Fruit fly (Drosophila melanogaster) whole organism, embryonic: ENCODE data around the gene CG42824.

Experiments used
- Bgb ChIP-seq: fragments of 200-800 bp; sonication (Bioruptor generic); IDR thresholded peaks from 2 replicates; pipeline ENCODE4 v1.3.6; 2022; ENCODE audit warnings: missing biosample characterization, missing genetic modification characterization; ENCODE audit not compliant: partially characterized antibody
- CG12155 ChIP-seq: fragments of 200-800 bp; sonication (Bioruptor generic); optimal IDR thresholded peaks from 3 replicates; lab custom pipeline; 2016; ENCODE audit warnings: missing biosample characterization, missing genetic modification characterization
- CG13424 ChIP-seq: fragments of 200-800 bp; sonication (Bioruptor generic); optimal IDR thresholded peaks from 2 replicates; lab custom pipeline; 2019; ENCODE audit warnings: missing biosample characterization, mild to moderate bottlenecking, missing genetic modification characterization, moderate library complexity
- CG13894 ChIP-seq: fragments of 200-800 bp; sonication (Bioruptor generic); optimal IDR thresholded peaks from 3 replicates; lab custom pipeline; 2018; ENCODE audit warnings: missing biosample characterization, mild to moderate bottlenecking, missing genetic modification characterization, moderate library complexity
- CG15479 ChIP-seq: fragments of 200-800 bp; sonication (Bioruptor generic); optimal IDR thresholded peaks from 3 replicates; lab custom pipeline; 2019; ENCODE audit warnings: missing biosample characterization, mild to moderate bottlenecking, missing genetic modification characterization, moderate library complexity
- CG15696 ChIP-seq: fragments of 200-800 bp; sonication (Bioruptor generic); optimal IDR thresholded peaks from 2 replicates; lab custom pipeline; 2019; ENCODE audit warnings: missing biosample characterization, mild to moderate bottlenecking, missing genetic modification characterization, moderate library complexity
- CG16813 ChIP-seq: fragments of 200-800 bp; sonication (Bioruptor generic); IDR thresholded peaks from 3 replicates; pipeline ENCODE4 v1.3.6; 2022; ENCODE audit warnings: missing biosample characterization, missing genetic modification characterization; ENCODE audit not compliant: partially characterized antibody
- CG17385 ChIP-seq: fragments of 200-800 bp; sonication (Bioruptor generic); optimal IDR thresholded peaks from 3 replicates; lab custom pipeline; 2018; ENCODE audit warnings: missing biosample characterization, mild to moderate bottlenecking, missing genetic modification characterization
- CG17612 ChIP-seq: fragments of 200-800 bp; sonication (Bioruptor generic); IDR thresholded peaks from 2 replicates; pipeline ENCODE4 v1.3.6; 2022; ENCODE audit warnings: missing biosample characterization, missing genetic modification characterization
- CG2712 ChIP-seq: fragments of 200-800 bp; optimal IDR thresholded peaks from 3 replicates; lab custom pipeline; 2019; ENCODE audit warnings: missing biosample characterization, mild to moderate bottlenecking, missing genetic modification characterization, moderate library complexity
- CG31224 ChIP-seq: fragments of 200-800 bp; sonication (Bioruptor generic); IDR thresholded peaks from 2 replicates; pipeline ENCODE4 v1.3.6; 2022; ENCODE audit warnings: missing biosample characterization, missing genetic modification characterization
- CG4424 ChIP-seq: fragments of 200-800 bp; sonication (Bioruptor generic); optimal IDR thresholded peaks from 3 replicates; lab custom pipeline; 2016; ENCODE audit warnings: missing biosample characterization, missing genetic modification characterization
- CG4820 ChIP-seq: fragments of 200-800 bp; sonication (Bioruptor generic); optimal IDR thresholded peaks from 3 replicates; lab custom pipeline; 2016; ENCODE audit warnings: missing biosample characterization, missing genetic modification characterization
- CG8089 ChIP-seq: fragments of 200-800 bp; sonication (Bioruptor generic); optimal IDR thresholded peaks from 3 replicates; lab custom pipeline; 2016; ENCODE audit warnings: missing biosample characterization, missing genetic modification characterization
- CG8359 ChIP-seq: fragments of 200-800 bp; sonication (Bioruptor generic); optimal IDR thresholded peaks from 2 replicates; lab custom pipeline; 2017; ENCODE audit warnings: missing biosample characterization, mild to moderate bottlenecking, missing genetic modification characterization, borderline replicate concordance
- CG9215 ChIP-seq: fragments of 200-800 bp; sonication (Bioruptor generic); IDR thresholded peaks from 2 replicates; pipeline ENCODE4 v1.3.6; 2022; ENCODE audit warnings: missing biosample characterization, missing genetic modification characterization
- CG9817 ChIP-seq: fragments of 200-800 bp; sonication (Bioruptor generic); optimal IDR thresholded peaks from 2 replicates; lab custom pipeline; 2018; ENCODE audit warnings: missing biosample characterization, mild to moderate bottlenecking, missing genetic modification characterization, moderate library complexity
- Eip74EF ChIP-seq, 2 experiments: fragments of 200-800 bp in 1 of 2; fragments of >200 bp in 1 of 2; sonication (Bioruptor generic) in 1 of 2; optimal IDR thresholded peaks; 2 replicates each; lab custom pipeline; 2017 to 2019; ENCODE audit warnings: missing biosample characterization in 2 of 2, missing genetic modification characterization in 2 of 2, mild to moderate bottlenecking in 1 of 2, moderate library complexity in 1 of 2
- Hand ChIP-seq: fragments of 200-800 bp; sonication (Bioruptor generic); optimal IDR thresholded peaks from 2 replicates; lab custom pipeline; 2017; ENCODE audit warnings: mild to moderate bottlenecking, missing biosample characterization, missing genetic modification reagents, missing genetic modification characterization
- Hr51 ChIP-seq, 2 experiments: fragments of 200-800 bp; sonication (Bioruptor generic); optimal IDR thresholded peaks; 2 replicates in 1 of 2; 3 replicates in 1 of 2; lab custom pipeline; 2016 to 2018; ENCODE audit warnings: missing biosample characterization in 2 of 2, missing genetic modification characterization in 2 of 2, mild to moderate bottlenecking in 1 of 2, moderate library complexity in 1 of 2
- Hr78 ChIP-seq, 2 experiments: fragments of 200-800 bp in 1 of 2; fragments of >200 bp in 1 of 2; sonication (Bioruptor generic) in 1 of 2; optimal IDR thresholded peaks; 2 replicates each; lab custom pipeline; 2017 to 2019; ENCODE audit warnings: missing biosample characterization in 2 of 2, missing genetic modification characterization in 2 of 2, mild to moderate bottlenecking in 1 of 2, moderate library complexity in 1 of 2
- Med ChIP-seq: fragments of 200-800 bp; sonication (Bioruptor generic); peaks from one replicate; lab custom pipeline; 2016; ENCODE audit warnings: missing biosample characterization, missing genetic modification characterization, mild to moderate bottlenecking, inconsistent platforms, moderate library complexity
- Xrp1 ChIP-seq: fragments of 200-800 bp; sonication (Bioruptor generic); IDR thresholded peaks from 2 replicates; pipeline ENCODE4 v1.3.6; 2022; ENCODE audit warnings: missing biosample characterization, missing genetic modification characterization
- YL-1 ChIP-seq: fragments of 200-800 bp; sonication (Bioruptor generic); optimal IDR thresholded peaks from 3 replicates; lab custom pipeline; 2017; ENCODE audit warnings: missing biosample characterization, mild to moderate bottlenecking, missing genetic modification characterization
- ab ChIP-seq: fragments of 200-800 bp; sonication (Bioruptor generic); optimal IDR thresholded peaks from 2 replicates; lab custom pipeline; 2016; ENCODE audit warnings: missing biosample characterization, missing genetic modification characterization
- ap ChIP-seq: fragments of 200-800 bp; sonication (Bioruptor generic); IDR thresholded peaks from 2 replicates; pipeline ENCODE4 v1.3.6; 2022; ENCODE audit warnings: missing biosample characterization, missing genetic modification characterization
- ase ChIP-seq: fragments of 200-800 bp; sonication (Bioruptor generic); IDR thresholded peaks from 3 replicates; pipeline ENCODE4 v1.3.6; 2022; ENCODE audit warnings: missing biosample characterization, missing genetic modification characterization
- br ChIP-seq: fragments of >200 bp; optimal IDR thresholded peaks from 2 replicates; lab custom pipeline; 2017
- cg ChIP-seq: fragments of 200-800 bp; sonication (Bioruptor generic); optimal IDR thresholded peaks from 3 replicates; lab custom pipeline; 2019; ENCODE audit warnings: missing biosample characterization, mild to moderate bottlenecking, missing genetic modification characterization, moderate library complexity
- gce ChIP-seq: fragments of 200-800 bp; sonication (Bioruptor generic); IDR thresholded peaks from 3 replicates; pipeline ENCODE4 v1.3.6; 2022; ENCODE audit warnings: missing biosample characterization, missing genetic modification characterization
- gcm ChIP-seq: fragments of 200-800 bp; sonication (Bioruptor generic); optimal IDR thresholded peaks from 2 replicates; lab custom pipeline; 2019; ENCODE audit warnings: missing biosample characterization, mild to moderate bottlenecking, missing genetic modification characterization, moderate library complexity
- lab ChIP-seq: fragments of 200-800 bp; sonication (Bioruptor generic); optimal IDR thresholded peaks from 3 replicates; lab custom pipeline; 2017; ENCODE audit warnings: missing biosample characterization, missing genetic modification characterization, mild to moderate bottlenecking, moderate library complexity, missing genetic modification reagents
- mam ChIP-seq: fragments of 200-800 bp; sonication (Bioruptor generic); optimal IDR thresholded peaks from 3 replicates; lab custom pipeline; 2016; ENCODE audit warnings: missing biosample characterization, missing genetic modification characterization
- nerfin-2 ChIP-seq: fragments of 200-800 bp; sonication (Bioruptor generic); IDR thresholded peaks from 2 replicates; pipeline ENCODE4 v1.3.6; 2022; ENCODE audit warnings: missing biosample characterization, missing genetic modification characterization; ENCODE audit not compliant: partially characterized antibody
- p53 ChIP-seq: fragments of 200-800 bp; sonication (Bioruptor generic); optimal IDR thresholded peaks from 2 replicates; lab custom pipeline; 2016; ENCODE audit warnings: missing biosample characterization, missing genetic modification characterization
- pita ChIP-seq: fragments of 200-800 bp; sonication (Bioruptor generic); optimal IDR thresholded peaks from 2 replicates; lab custom pipeline; 2017; ENCODE audit warnings: missing biosample characterization, mild to moderate bottlenecking, missing genetic modification characterization
- psq ChIP-seq: fragments of 200-800 bp; sonication (Bioruptor generic); optimal IDR thresholded peaks from 2 replicates; lab custom pipeline; 2017; ENCODE audit warnings: missing biosample characterization, missing genetic modification characterization
- repo ChIP-seq: fragments of 200-800 bp; sonication (Bioruptor generic); optimal IDR thresholded peaks from 2 replicates; lab custom pipeline; 2016; ENCODE audit warnings: missing biosample characterization, missing genetic modification characterization
- sc ChIP-seq, 3 experiments: fragments of >200 bp in 2 of 3; fragments of 200-800 bp in 1 of 3; sonication (Bioruptor generic) in 1 of 3; optimal IDR thresholded peaks; 2 replicates in 2 of 3; 3 replicates in 1 of 3; lab custom pipeline; 2017; ENCODE audit warnings: mild to moderate bottlenecking in 1 of 3, missing biosample characterization in 1 of 3, missing genetic modification characterization in 1 of 3, missing genetic modification reagents in 1 of 3
- schlank ChIP-seq: fragments of 200-800 bp; sonication (Bioruptor generic); optimal IDR thresholded peaks from 2 replicates; lab custom pipeline; 2018; ENCODE audit warnings: missing biosample characterization, mild to moderate bottlenecking, missing genetic modification characterization
- sim ChIP-seq: fragments of 200-800 bp; sonication (Bioruptor generic); IDR thresholded peaks from 2 replicates; pipeline ENCODE4 v1.3.6; 2022; ENCODE audit warnings: missing biosample characterization, missing genetic modification characterization
- sisA ChIP-seq: fragments of 200-800 bp; sonication (Bioruptor generic); IDR thresholded peaks from 2 replicates; pipeline ENCODE4 v1.3.6; 2022; ENCODE audit warnings: missing biosample characterization, missing genetic modification characterization
- tgo ChIP-seq: fragments of 200-800 bp; sonication (Bioruptor generic); IDR thresholded peaks from 3 replicates; pipeline ENCODE4 v1.3.6; 2022; ENCODE audit warnings: missing biosample characterization, missing genetic modification characterization
- ttk ChIP-seq: fragments of 200-800 bp; sonication (Bioruptor generic); IDR thresholded peaks from 2 replicates; pipeline ENCODE4 v2.1.2; 2022; ENCODE audit warnings: missing biosample characterization, missing genetic modification characterization
- tup ChIP-seq: fragments of 200-800 bp; sonication (Bioruptor generic); optimal IDR thresholded peaks from 2 replicates; lab custom pipeline; 2016; ENCODE audit warnings: missing biosample characterization, mild to moderate bottlenecking, missing genetic modification characterization, moderate library complexity
- usp ChIP-seq: fragments of >200 bp; optimal IDR thresholded peaks from 2 replicates; lab custom pipeline; 2017; ENCODE audit warnings: missing biosample characterization, missing genetic modification characterization
- yki ChIP-seq: fragments of >200 bp; optimal IDR thresholded peaks from 3 replicates; lab custom pipeline; 2018
- z ChIP-seq: fragments of 200-800 bp; sonication (Bioruptor generic); IDR thresholded peaks from 3 replicates; pipeline ENCODE4 v1.3.6; 2022; ENCODE audit warnings: missing biosample characterization, missing genetic modification characterization
- zfh1 ChIP-seq: fragments of 200-800 bp; sonication (Bioruptor generic); IDR thresholded peaks from 3 replicates; pipeline ENCODE4 v1.3.6; 2022; ENCODE audit warnings: missing biosample characterization, missing genetic modification characterization

Gene CG42824

dm6 chr3R:17386168-17386819 is 20.0 kb downstream of the CG42824 start (continued):
- TF ChIP-seq cg (no peak), nerfin-2 (GFP tag; lab: Robert Waterston, UW) (no peak), CG15696 (tag; lab: Kevin White, UChicago) (peak; percentile 42), tup (GFP tag; lab: Kevin White, UChicago) (no peak), psq (GFP tag; lab: Kevin White, UChicago) (no peak), CG12155 (GFP tag; lab: Kevin White, UChicago) (peak; percentile 41), repo (GFP tag; lab: Kevin White, UChicago) (peak; percentile 23), CG15479 (GFP tag; lab: Kevin White, UChicago) (no peak), sisA (GFP tag; lab: Robert Waterston, UW) (peak; percentile 77), z (GFP tag; lab: Robert Waterston, UW) (no peak), CG13894 (tag; lab: Kevin White, UChicago) (no peak), ttk (GFP tag; lab: Robert Waterston, UW) (peak; percentile 72), CG17612 (GFP tag; lab: Robert Waterston, UW) (0 out of 2 replicates have a peak, but pooled peaks have one; percentile 8), usp (GFP tag; lab: Kevin White, UChicago) (no peak), sim (GFP tag; lab: Robert Waterston, UW) (peak; percentile 62), ap (GFP tag; lab: Robert Waterston, UW) (peak; percentile 67), CG9215 (GFP tag; lab: Robert Waterston, UW) (no peak), CG4820 (GFP tag; lab: Kevin White, UChicago) (peak; percentile 74), br (no peak), ase (GFP tag; lab: Robert Waterston, UW) (0 out of 3 replicates have a peak, but pooled peaks have one; percentile 45), schlank (tag; lab: Kevin White, UChicago) (no peak), pita (no peak), CG31224 (GFP tag; lab: Robert Waterston, UW) (no peak; the same call in 1 of the 2 replicates), CG9817 (tag; lab: Kevin White, UChicago) (peak; percentile 58), Xrp1 (GFP tag; lab: Robert Waterston, UW) (peak; percentile 86), p53 (GFP tag; lab: Kevin White, UChicago) (no peak), CG8089 (peak; percentile 37), Med (GFP tag; lab: Kevin White, UChicago) (peak; percentile 90), YL-1 (GFP tag; lab: Kevin White, UChicago) (peak; percentile 32), sc (optimal IDR thresholded peaks at IDR 0.05; lab: Kevin White, UChicago) (no peak), sc (GFP tag; optimal IDR thresholded peaks at IDR 0.05; lab: Kevin White, UChicago) (peak; percentile 59), mam (GFP tag; lab: Kevin White, UChicago) (no peak), lab (peak; percentile 75), CG17385 (peak; percentile 64), zfh1 (GFP tag; lab: Robert Waterston, UW) (peak; percentile 85), CG8359 (GFP tag; lab: Kevin White, UChicago) (no peak), Eip74EF (GFP tag; optimal IDR thresholded peaks at IDR 0.05; lab: Kevin White, UChicago) (peak in 1 of 2 experiments; percentile 44), Hr51 (GFP tag; optimal IDR thresholded peaks at IDR 0.05; lab: Kevin White, UChicago) (peak in 1 of 2 experiments; percentile 72), yki (lab: Kevin White, UChicago) (no peak), gce (0 out of 3 replicates have a peak, but pooled peaks have one; percentile 70), Hand (GFP tag; lab: Kevin White, UChicago) (no peak), CG16813 (GFP tag; lab: Robert Waterston, UW) (no peak), CG4424 (GFP tag; lab: Kevin White, UChicago) (peak; percentile 69), Hr78 (GFP tag; optimal IDR thresholded peaks at IDR 0.05; lab: Kevin White, UChicago) (peak in 1 of 2 experiments; percentile 29), gcm (GFP tag; lab: Kevin White, UChicago) (peak; percentile 48), CG13424 (tag; lab: Kevin White, UChicago) (peak; percentile 75), CG2712 (tag; lab: Kevin White, UChicago) (peak; percentile 82), tgo (GFP tag; lab: Robert Waterston, UW) (peak; percentile 68), Bgb (GFP tag; lab: Robert Waterston, UW) (no peak), ab (no peak)
